Worm (Caenorhabditis elegans): ENCODE measurements around the gene hrpu-2.

ce11 chrIV:2137478-2137877, 40.2 kb upstream of the hrpu-2 start:
- TF ChIP-seq him-1 (tag; optimal IDR thresholded peaks at IDR 0.05) (no peak), dao-5 (tag; optimal IDR thresholded peaks at IDR 0.05) (no peak), W03F9.2 (tag; optimal IDR thresholded peaks at IDR 0.05) (no peak)

All from whole organism, L4/young adult.